Worm (Caenorhabditis elegans) whole organism, L4 larva: ENCODE measurements around the gene idpp-7.

Source experiments
- ceh-44 ChIP-seq: fragments of 200-800 bp; sonication (Bioruptor generic); IDR thresholded peaks from 2 replicates; pipeline ENCODE4 v1.3.6; 2022; ENCODE audit warnings: missing genetic modification reagents, missing genetic modification characterization, missing compliant biosample characterization
- daf-8 ChIP-seq: fragments of 200-800 bp; sonication (Bioruptor generic); IDR thresholded peaks from 2 replicates; pipeline ENCODE4 v1.3.6; 2022; ENCODE audit warnings: missing genetic modification characterization, missing compliant biosample characterization
- pqm-1 ChIP-seq: sonication (generic microtip); optimal IDR thresholded peaks from 2 replicates; lab custom pipeline; 2017; ENCODE audit warnings: missing biosample characterization, missing genetic modification characterization

- no peak for TF ChIP-seq daf-8 (GFP tag; lab: Robert Waterston, UW)
- no peak for TF ChIP-seq pqm-1
- no peak for TF ChIP-seq ceh-44 (GFP tag; lab: Robert Waterston, UW)
Observed at ce11 chrIV:12710996-12711395, 8.8 kb upstream of the idpp-7 start, which contains the start of gene C27D8.2.
